Fruit fly (Drosophila melanogaster): ENCODE measurements around the gene Ugt36D1.

DNA sequence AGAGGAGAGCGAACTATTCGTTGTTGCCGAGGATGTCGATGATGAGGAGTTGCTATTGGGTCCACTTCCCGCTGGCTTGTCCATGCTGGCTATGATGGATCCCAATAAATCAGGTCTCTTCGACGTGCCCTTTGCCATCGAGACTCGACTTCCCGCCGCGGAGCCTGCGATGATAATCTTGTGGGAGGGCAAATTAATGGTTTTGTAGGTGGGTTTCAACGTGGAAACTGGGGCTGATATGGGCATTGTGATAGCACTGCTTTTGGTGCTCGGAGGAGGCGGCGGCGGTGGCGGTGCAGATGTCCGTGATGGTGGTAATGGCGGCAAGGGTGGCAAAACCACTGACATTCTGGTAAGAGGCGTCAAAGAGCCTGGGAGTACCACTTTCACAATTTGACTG, 11.2 kb downstream of the Ugt36D1 start:
- TF ChIP-seq CG8478 (optimal IDR thresholded peaks at IDR 0.05) (no peak), CTCF (optimal IDR thresholded peaks at IDR 0.05) (no peak)
